Fruit fly (Drosophila melanogaster) whole organism, embryonic: ENCODE data around the gene sloth1.

Source experiments
- Atf3 ChIP-seq: fragments of 200-800 bp; sonication (Bioruptor generic); optimal IDR thresholded peaks from 3 replicates; lab custom pipeline; 2016; ENCODE audit warnings: missing biosample characterization, missing genetic modification characterization
- BEAF-32 ChIP-seq: fragments of 200-800 bp; sonication (Bioruptor generic); optimal IDR thresholded peaks from 3 replicates; lab custom pipeline; 2017; ENCODE audit warnings: missing biosample characterization, missing genetic modification characterization, mild to moderate bottlenecking, moderate library complexity, missing genetic modification reagents
- Bteb2 ChIP-seq: fragments of 200-800 bp; sonication (Bioruptor generic); optimal IDR thresholded peaks from 2 replicates; lab custom pipeline; 2016; ENCODE audit warnings: missing biosample characterization, missing genetic modification characterization
- CG10209 ChIP-seq: fragments of 200-800 bp; sonication (Bioruptor generic); optimal IDR thresholded peaks from 3 replicates; lab custom pipeline; 2017; ENCODE audit warnings: missing biosample characterization, mild to moderate bottlenecking, missing genetic modification characterization, missing genetic modification reagents
- CG10321 ChIP-seq: fragments of 200-800 bp; sonication (Bioruptor generic); IDR thresholded peaks from 2 replicates; pipeline ENCODE4 v1.3.6; 2022; ENCODE audit warnings: missing biosample characterization, missing genetic modification characterization
- CG11085 ChIP-seq: fragments of 200-800 bp; sonication (Bioruptor generic); IDR thresholded peaks from 2 replicates; pipeline ENCODE4 v1.3.6; 2022; ENCODE audit warnings: missing biosample characterization, missing genetic modification characterization
- CG11398 ChIP-seq: fragments of 200-800 bp; sonication (Bioruptor generic); optimal IDR thresholded peaks from 2 replicates; lab custom pipeline; 2016; ENCODE audit warnings: missing biosample characterization, missing genetic modification characterization
- CG11695 ChIP-seq: fragments of 200-800 bp; sonication (Bioruptor generic); IDR thresholded peaks from 3 replicates; pipeline ENCODE4 v1.3.6; 2022; ENCODE audit warnings: missing biosample characterization, missing genetic modification characterization
- CG12219 ChIP-seq: fragments of 200-800 bp; sonication (Bioruptor generic); optimal IDR thresholded peaks from 3 replicates; lab custom pipeline; 2018; ENCODE audit warnings: missing biosample characterization, mild to moderate bottlenecking, missing genetic modification characterization
- CG15073 ChIP-seq: fragments of 200-800 bp; sonication (Bioruptor generic); optimal IDR thresholded peaks from 2 replicates; lab custom pipeline; 2016; ENCODE audit warnings: missing biosample characterization, missing genetic modification characterization
- CG17385 ChIP-seq: fragments of 200-800 bp; sonication (Bioruptor generic); optimal IDR thresholded peaks from 3 replicates; lab custom pipeline; 2018; ENCODE audit warnings: missing biosample characterization, mild to moderate bottlenecking, missing genetic modification characterization
- CG17568 ChIP-seq: fragments of 200-800 bp; sonication (Bioruptor generic); optimal IDR thresholded peaks from 2 replicates; lab custom pipeline; 2018; ENCODE audit warnings: missing biosample characterization, mild to moderate bottlenecking, missing genetic modification characterization, moderate library complexity
- CG2199 ChIP-seq: fragments of 200-800 bp; sonication (Bioruptor generic); IDR thresholded peaks from 3 replicates; pipeline ENCODE4 v1.3.6; 2022; ENCODE audit warnings: missing biosample characterization, missing genetic modification characterization
- CG2202 ChIP-seq: fragments of 200-800 bp; sonication (Bioruptor generic); optimal IDR thresholded peaks from 2 replicates; lab custom pipeline; 2018; ENCODE audit warnings: missing biosample characterization, mild to moderate bottlenecking, missing genetic modification characterization
- CG2712 ChIP-seq: fragments of 200-800 bp; optimal IDR thresholded peaks from 3 replicates; lab custom pipeline; 2019; ENCODE audit warnings: missing biosample characterization, mild to moderate bottlenecking, missing genetic modification characterization, moderate library complexity
- CG32772 ChIP-seq: fragments of 200-800 bp; sonication (Bioruptor generic); IDR thresholded peaks from 2 replicates; pipeline ENCODE4 v1.3.6; 2022; ENCODE audit warnings: missing biosample characterization, missing genetic modification characterization
- CG33557 ChIP-seq: fragments of 200-800 bp; sonication (Bioruptor generic); optimal IDR thresholded peaks from 2 replicates; lab custom pipeline; 2019; ENCODE audit warnings: missing biosample characterization, mild to moderate bottlenecking, missing genetic modification characterization, moderate library complexity
- CG34376 ChIP-seq: fragments of 200-800 bp; sonication (Bioruptor generic); optimal IDR thresholded peaks from 2 replicates; lab custom pipeline; 2018; ENCODE audit warnings: missing biosample characterization, mild to moderate bottlenecking, missing genetic modification characterization
- CG34422 ChIP-seq: fragments of 200-800 bp; sonication (Bioruptor generic); IDR thresholded peaks from 3 replicates; pipeline ENCODE4 v1.3.6; 2022; ENCODE audit warnings: missing biosample characterization, missing genetic modification characterization
- CG3726 ChIP-seq: fragments of 200-800 bp; sonication (Bioruptor generic); IDR thresholded peaks from 3 replicates; pipeline ENCODE4, ENCODE4 v1.3.6; 2022; ENCODE audit warnings: missing biosample characterization, missing genetic modification characterization
- CTCF ChIP-seq: fragments of 200-800 bp; sonication (Bioruptor generic); optimal IDR thresholded peaks from 2 replicates; lab custom pipeline; 2017; ENCODE audit warnings: missing biosample characterization, mild to moderate bottlenecking, missing genetic modification characterization, moderate library complexity
- CoRest ChIP-seq: fragments of 200-800 bp; sonication (Bioruptor generic); optimal IDR thresholded peaks from 3 replicates; lab custom pipeline; 2018; ENCODE audit warnings: missing biosample characterization, mild to moderate bottlenecking, missing genetic modification characterization, moderate library complexity
- D19B ChIP-seq: fragments of 200-800 bp; sonication (Bioruptor generic); optimal IDR thresholded peaks from 2 replicates; lab custom pipeline; 2017; ENCODE audit warnings: missing biosample characterization, mild to moderate bottlenecking, missing genetic modification characterization
- Fer2 ChIP-seq: fragments of 200-800 bp; sonication (Bioruptor generic); optimal IDR thresholded peaks from 2 replicates; lab custom pipeline; 2018; ENCODE audit warnings: missing biosample characterization, mild to moderate bottlenecking, missing genetic modification characterization, moderate library complexity
- HLH3B ChIP-seq: fragments of 200-800 bp; sonication (Bioruptor generic); IDR thresholded peaks from 2 replicates; pipeline ENCODE4 v1.3.6; 2022; ENCODE audit warnings: missing biosample characterization, missing genetic modification characterization
- Hr51 ChIP-seq, 2 experiments: fragments of 200-800 bp; sonication (Bioruptor generic); optimal IDR thresholded peaks; 2 replicates in 1 of 2; 3 replicates in 1 of 2; lab custom pipeline; 2016 to 2018; ENCODE audit warnings: missing biosample characterization in 2 of 2, missing genetic modification characterization in 2 of 2, mild to moderate bottlenecking in 1 of 2, moderate library complexity in 1 of 2
- MBD-R2 ChIP-seq: fragments of 200-800 bp; sonication (Bioruptor generic); IDR thresholded peaks from 2 replicates; pipeline ENCODE4 v1.3.6; 2022; ENCODE audit warnings: missing biosample characterization, missing genetic modification characterization
- Mad ChIP-seq: fragments of 200-800 bp; sonication (Bioruptor generic); optimal IDR thresholded peaks from 2 replicates; lab custom pipeline; 2016; ENCODE audit warnings: missing biosample characterization, missing genetic modification characterization
- Neu2 ChIP-seq: fragments of 200-800 bp; sonication (Bioruptor generic); optimal IDR thresholded peaks from 3 replicates; lab custom pipeline; 2016; ENCODE audit warnings: missing biosample characterization, missing genetic modification characterization, borderline replicate concordance
- Opbp ChIP-seq: fragments of 200-800 bp; sonication (Bioruptor generic); IDR thresholded peaks from 3 replicates; pipeline ENCODE4 v1.3.6; 2022; ENCODE audit warnings: missing biosample characterization, missing genetic modification characterization; ENCODE audit not compliant: partially characterized antibody
- PHDP ChIP-seq: fragments of 200-800 bp; sonication (Bioruptor generic); optimal IDR thresholded peaks from 3 replicates; lab custom pipeline; 2018; ENCODE audit warnings: missing biosample characterization, mild to moderate bottlenecking, missing genetic modification characterization, moderate library complexity
- Side ChIP-seq: fragments of 200-800 bp; sonication (Bioruptor generic); optimal IDR thresholded peaks from 2 replicates; lab custom pipeline; 2016; ENCODE audit warnings: missing biosample characterization, missing genetic modification characterization
- Ssrp ChIP-seq: fragments of 200-800 bp; sonication (Bioruptor generic); optimal IDR thresholded peaks from 2 replicates; lab custom pipeline; 2018; ENCODE audit warnings: missing biosample characterization, mild to moderate bottlenecking, missing genetic modification characterization, moderate library complexity
- Stat92E ChIP-seq, 3 experiments: fragments of >200 bp in 2 of 3; fragments of 200-800 bp in 1 of 3; sonication (Bioruptor generic) in 1 of 3; optimal IDR thresholded peaks; 2 replicates each; lab custom pipeline; 2017 to 2019; ENCODE audit warnings: missing biosample characterization in 3 of 3, missing genetic modification characterization in 3 of 3, mild to moderate bottlenecking in 1 of 3, moderate library complexity in 1 of 3
- Taf1 ChIP-seq: fragments of 200-800 bp; sonication (Bioruptor generic); IDR thresholded peaks from 2 replicates; pipeline ENCODE4 v1.3.6; 2022; ENCODE audit warnings: missing biosample characterization, missing genetic modification characterization
- ac ChIP-seq: fragments of 200-800 bp; sonication (Bioruptor generic); optimal IDR thresholded peaks from 3 replicates; lab custom pipeline; 2017; ENCODE audit warnings: missing biosample characterization, mild to moderate bottlenecking, missing genetic modification characterization
- ash1 ChIP-seq: fragments of 200-800 bp; sonication (Bioruptor generic); optimal IDR thresholded peaks from 2 replicates; lab custom pipeline; 2018; ENCODE audit warnings: missing biosample characterization, mild to moderate bottlenecking, missing genetic modification characterization
- corto ChIP-seq: fragments of 200-800 bp; sonication (Bioruptor generic); optimal IDR thresholded peaks from 2 replicates; lab custom pipeline; 2016; ENCODE audit warnings: missing biosample characterization, mild to moderate bottlenecking, missing genetic modification characterization, moderate library complexity
- dmrt99B ChIP-seq: fragments of 200-800 bp; sonication (Bioruptor generic); optimal IDR thresholded peaks from 2 replicates; lab custom pipeline; 2018; ENCODE audit warnings: missing biosample characterization, mild to moderate bottlenecking, missing genetic modification characterization, moderate library complexity
- dysf ChIP-seq: fragments of 200-800 bp; sonication (Bioruptor generic); IDR thresholded peaks from 3 replicates; pipeline ENCODE4 v1.3.6; 2022; ENCODE audit warnings: missing biosample characterization, missing genetic modification characterization
- esg ChIP-seq: fragments of 200-800 bp; sonication (Bioruptor generic); conservative IDR thresholded peaks from 2 replicates; pipeline ENCODE4 v1.3.6; 2022; ENCODE audit warnings: missing biosample characterization, missing genetic modification characterization
- ewg ChIP-seq: fragments of 200-800 bp; sonication (Bioruptor generic); optimal IDR thresholded peaks from 3 replicates; lab custom pipeline; 2017; ENCODE audit warnings: mild to moderate bottlenecking, missing biosample characterization, missing genetic modification reagents, missing genetic modification characterization
- gfzf ChIP-seq: fragments of 200-800 bp; sonication (Bioruptor generic); optimal IDR thresholded peaks from 2 replicates; lab custom pipeline; 2016; ENCODE audit warnings: missing biosample characterization, mild to moderate bottlenecking, missing genetic modification characterization, moderate library complexity
- ken ChIP-seq: fragments of 200-800 bp; sonication (Bioruptor generic); IDR thresholded peaks from 3 replicates; pipeline ENCODE4 v1.3.6; 2022; ENCODE audit warnings: missing biosample characterization, missing genetic modification characterization
- knrl ChIP-seq: fragments of 200-800 bp; sonication (Bioruptor generic); IDR thresholded peaks from 3 replicates; pipeline ENCODE4 v1.3.6; 2022; ENCODE audit warnings: missing biosample characterization, missing genetic modification characterization; ENCODE audit not compliant: partially characterized antibody
- nau ChIP-seq: fragments of 200-800 bp; sonication (Bioruptor generic); optimal IDR thresholded peaks from 3 replicates; lab custom pipeline; 2017; ENCODE audit warnings: missing biosample characterization, mild to moderate bottlenecking, missing genetic modification characterization, missing genetic modification reagents
- schlank ChIP-seq: fragments of 200-800 bp; sonication (Bioruptor generic); optimal IDR thresholded peaks from 2 replicates; lab custom pipeline; 2018; ENCODE audit warnings: missing biosample characterization, mild to moderate bottlenecking, missing genetic modification characterization
- sima ChIP-seq: fragments of 200-800 bp; sonication (Bioruptor generic); optimal IDR thresholded peaks from 2 replicates; lab custom pipeline; 2016; ENCODE audit warnings: missing biosample characterization, missing genetic modification characterization
- slbo ChIP-seq: fragments of 200-800 bp; sonication (Bioruptor generic); IDR thresholded peaks from 2 replicates; pipeline ENCODE4 v1.3.6; 2022; ENCODE audit warnings: missing biosample characterization, missing genetic modification characterization

Gene sloth1

DNA sequence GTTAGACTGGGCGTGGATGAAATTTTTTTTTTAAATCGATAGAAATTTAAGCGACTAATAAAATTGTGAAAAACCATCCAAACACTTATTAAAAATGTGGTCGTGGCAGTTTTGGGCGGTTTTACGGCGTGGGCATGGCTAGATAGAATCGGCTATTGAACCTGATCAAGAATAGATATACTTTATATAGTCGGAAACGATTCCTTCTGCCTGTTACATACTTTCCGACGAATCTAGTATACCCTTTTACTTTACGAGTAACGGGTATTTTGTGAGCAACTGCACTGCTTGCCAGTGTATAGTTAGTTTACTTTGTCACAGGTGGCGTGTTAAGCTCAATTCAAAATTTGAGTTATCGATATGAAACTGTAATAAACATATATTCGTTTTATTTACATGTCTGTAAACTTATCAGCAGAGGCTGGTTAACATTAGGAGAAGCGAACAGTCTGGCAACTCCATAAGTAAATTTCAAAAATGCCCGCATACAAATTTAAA is 3.8 kb downstream of the sloth1 start (continued):
- TF ChIP-seq CG2199 (GFP tag; lab: Robert Waterston, UW) (no peak; the same call in 2 of the 3 replicates), Bteb2 (GFP tag; lab: Kevin White, UChicago) (no peak), HLH3B (GFP tag; lab: Robert Waterston, UW) (peak; percentile 38; the same call in 1 of the 2 replicates), CG34422 (GFP tag; lab: Robert Waterston, UW) (peak; percentile 22; the same call in 1 of the 3 replicates), Hr51 (GFP tag; optimal IDR thresholded peaks at IDR 0.05; lab: Kevin White, UChicago) (peak in 1 of 2 experiments; percentile 34), ken (0 out of 3 replicates have a peak, but pooled peaks have one; percentile 6), Stat92E (GFP tag; optimal IDR thresholded peaks at IDR 0.05; lab: Kevin White, UChicago) (no peak), Neu2 (no peak), knrl (GFP tag; lab: Robert Waterston, UW) (peak; percentile 62), CG3726 (0 out of 3 replicates have a peak, but pooled peaks have one; percentile 19), CG11398 (GFP tag; lab: Kevin White, UChicago) (no peak), Ssrp (tag; lab: Kevin White, UChicago) (peak; percentile 28), CG12219 (no peak), Fer2 (no peak), Atf3 (no peak), CG2202 (no peak), Side (GFP tag; lab: Kevin White, UChicago) (peak; percentile 72), CTCF (GFP tag; lab: Kevin White, UChicago) (peak; percentile 96), CG11695 (GFP tag; lab: Robert Waterston, UW) (peak; percentile 61; the same call in 2 of the 3 replicates), BEAF-32 (GFP tag; lab: Kevin White, UChicago) (peak; percentile 73), Taf1 (peak; percentile 15; the same call in 1 of the 2 replicates), Opbp (GFP tag; lab: Robert Waterston, UW) (peak; percentile 68; the same call in 2 of the 3 replicates), CG11085 (GFP tag; lab: Robert Waterston, UW) (peak; percentile 46; the same call in 1 of the 2 replicates), CG34376 (GFP tag; lab: Kevin White, UChicago) (no peak), CG33557 (GFP tag; lab: Kevin White, UChicago) (no peak), CG17385 (GFP tag; lab: Kevin White, UChicago) (peak; percentile 5), nau (no peak), MBD-R2 (GFP tag; lab: Robert Waterston, UW) (peak; percentile 46; the same call in 1 of the 2 replicates), gfzf (GFP tag; lab: Kevin White, UChicago) (peak; percentile 27), CG10321 (GFP tag; lab: Robert Waterston, UW) (no peak), D19B (peak; percentile 31), ac (GFP tag; lab: Kevin White, UChicago) (no peak), dmrt99B (tag; lab: Kevin White, UChicago) (peak; percentile 61), PHDP (tag; lab: Kevin White, UChicago) (peak; percentile 35), ewg (GFP tag; lab: Kevin White, UChicago) (no peak), esg (peak; percentile 55), Mad (GFP tag; lab: Kevin White, UChicago) (peak; percentile 27), dysf (GFP tag; lab: Robert Waterston, UW) (peak; percentile 57; the same call in 2 of the 3 replicates), schlank (tag; lab: Kevin White, UChicago) (no peak), sima (GFP tag; lab: Kevin White, UChicago) (peak; percentile 43), CG32772 (GFP tag; lab: Robert Waterston, UW) (peak; percentile 8; the same call in 1 of the 2 replicates), CG2712 (tag; lab: Kevin White, UChicago) (peak; percentile 53), CG10209 (GFP tag; lab: Kevin White, UChicago) (peak; percentile 14), CG15073 (no peak), CoRest (peak; percentile 46), CG17568 (GFP tag; lab: Kevin White, UChicago) (no peak), slbo (peak; percentile 65), corto (GFP tag; lab: Kevin White, UChicago) (no peak), ash1 (no peak)
